Worm (Caenorhabditis elegans): ENCODE data around the gene srlf-24.

ce11 chrIV:11078482-11078881, 27.1 kb downstream of the srlf-24 start, which contains the start of gene Y5F2A.4:
- no peak for TF ChIP-seq lin-38 (GFP tag; IDR thresholded peaks at IDR 0.05)
- no peak for TF ChIP-seq saeg-2 (GFP tag; IDR thresholded peaks at IDR 0.05)
- TF ChIP-seq hif-1 (tag; optimal IDR thresholded peaks at IDR 0.05): no peak
- TF ChIP-seq pqm-1 (tag; optimal IDR thresholded peaks at IDR 0.05): no peak
- no peak for TF ChIP-seq hlh-11 (tag; optimal IDR thresholded peaks at IDR 0.05)
- no peak for TF ChIP-seq R02D3.7 (tag; optimal IDR thresholded peaks at IDR 0.05)
- TF ChIP-seq ztf-11 (tag; optimal IDR thresholded peaks at IDR 0.05): no peak
